Worm (Caenorhabditis elegans) whole organism, midembryonic: Measurements from ENCODE around the gene T22G5.3.

ENCODE experiments used
- klf-2 ChIP-seq: fragments of 200-800 bp; sonication (Bioruptor generic); conservative IDR thresholded peaks from 2 replicates; pipeline ENCODE4 v1.3.6; 2022; ENCODE audit warnings: missing genetic modification reagents, missing genetic modification characterization, missing compliant biosample characterization
- ztf-23 ChIP-seq: fragments of 200-800 bp; sonication (Bioruptor generic); IDR thresholded peaks from 2 replicates; pipeline ENCODE4 v1.3.6; 2022; ENCODE audit warnings: missing genetic modification reagents, missing genetic modification characterization, missing compliant biosample characterization

DNA sequence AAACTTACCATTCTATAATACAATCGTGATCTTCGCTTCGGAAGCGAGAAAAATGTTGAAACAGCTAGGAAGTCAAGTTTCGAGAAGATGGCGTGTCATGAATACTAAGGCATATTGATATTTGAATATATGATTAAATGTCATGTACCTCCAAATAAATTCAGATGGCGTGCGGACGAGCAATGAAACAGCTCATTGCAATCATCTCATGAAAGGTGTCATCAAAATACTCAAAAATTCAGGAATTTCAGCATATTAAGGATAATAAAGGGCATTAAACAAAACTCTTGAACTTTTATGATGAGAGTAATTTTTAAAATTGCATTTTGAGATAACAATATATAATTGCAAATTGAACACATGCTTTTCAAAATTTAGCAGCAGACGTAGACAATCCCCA, 34.7 kb downstream of the T22G5.3 start, which contains the start of gene gcy-32:
- TF ChIP-seq ztf-23 (GFP tag; lab: Robert Waterston, UW) (no peak), klf-2 (GFP tag; lab: Robert Waterston, UW) (no peak)
